Worm (Caenorhabditis elegans) whole organism, late embryonic: Measurements from ENCODE around the gene F23H11.7.

Experiments
- T23F11.4 ChIP-seq: fragments of 200-800 bp; sonication (Bioruptor generic); optimal IDR thresholded peaks from 2 replicates; lab custom pipeline; 2018; ENCODE audit warnings: mild to moderate bottlenecking, missing genetic modification characterization, missing compliant biosample characterization
- ama-1 ChIP-seq: fragments of 150-350 bp; optimal IDR thresholded peaks from 2 replicates; lab custom pipeline; 2014
- ceh-19 ChIP-seq: fragments of 200-800 bp; sonication (Bioruptor generic); optimal IDR thresholded peaks from 2 replicates; lab custom pipeline; 2018; ENCODE audit warnings: mild to moderate bottlenecking, missing genetic modification characterization, missing compliant biosample characterization
- ceh-48 ChIP-seq: sonication (generic microtip); optimal IDR thresholded peaks from 2 replicates; lab custom pipeline; 2016; ENCODE audit warnings: missing genetic modification characterization, inconsistent platforms, missing compliant biosample characterization
- elt-2 ChIP-seq: sonication (generic microtip); optimal IDR thresholded peaks from 2 replicates; lab custom pipeline; 2016; ENCODE audit warnings: missing genetic modification reagents, missing genetic modification characterization, missing compliant biosample characterization
- lim-6 ChIP-seq: sonication (generic microtip); optimal IDR thresholded peaks from 2 replicates; lab custom pipeline; 2016; ENCODE audit warnings: missing genetic modification characterization, missing compliant biosample characterization
- nhr-11 ChIP-seq: fragments of 150-350 bp; optimal IDR thresholded peaks from 2 replicates; lab custom pipeline; 2014; ENCODE audit warnings: missing biosample characterization, missing genetic modification characterization
- odd-2 ChIP-seq: sonication (generic microtip); optimal IDR thresholded peaks from 2 replicates; lab custom pipeline; 2017; ENCODE audit warnings: antibody characterized with exemption, mild to moderate bottlenecking, missing genetic modification characterization, missing compliant biosample characterization
- sdc-2 ChIP-seq: sonication (generic microtip); optimal IDR thresholded peaks from 2 replicates; lab custom pipeline; 2016; ENCODE audit warnings: missing genotype, missing genetic modification characterization, missing compliant biosample characterization
- tbx-2 ChIP-seq: sonication (generic microtip); optimal IDR thresholded peaks from 2 replicates; lab custom pipeline; 2016; ENCODE audit warnings: missing genetic modification characterization, missing compliant biosample characterization
- unc-55 ChIP-seq: sonication (generic microtip); optimal IDR thresholded peaks from 2 replicates; lab custom pipeline; 2017; ENCODE audit warnings: missing biosample characterization, missing genetic modification reagents, missing genetic modification characterization
- zip-5 ChIP-seq: sonication (generic microtip); optimal IDR thresholded peaks from 2 replicates; lab custom pipeline; 2016; ENCODE audit warnings: missing genetic modification characterization, missing compliant biosample characterization
- ztf-16 ChIP-seq: sonication (generic microtip); optimal IDR thresholded peaks from 2 replicates; lab custom pipeline; 2017; ENCODE audit warnings: missing genetic modification characterization, missing compliant biosample characterization

ce11 chrIII:895525-895924 lies 23.7 kb downstream of the F23H11.7 start, which contains the start of the genes ztf-18 and F23H11.2:
- TF ChIP-seq nhr-11 (tag; lab: Kevin White, UChicago) (no peak), tbx-2 (tag; lab: Kevin White, UChicago) (no peak), ama-1 (lab: Kevin White, UChicago) (no peak), elt-2 (tag; lab: Kevin White, UChicago) (no peak), ceh-48 (tag; lab: Kevin White, UChicago) (no peak), ztf-16 (tag; lab: Kevin White, UChicago) (no peak), ceh-19 (GFP tag; lab: Kevin White, UChicago) (no peak), unc-55 (GFP tag; lab: Kevin White, UChicago) (no peak), odd-2 (tag; lab: Kevin White, UChicago) (no peak), sdc-2 (no peak), T23F11.4 (no peak), zip-5 (tag; lab: Kevin White, UChicago) (no peak), lim-6 (tag; lab: Kevin White, UChicago) (no peak)
